Worm (Caenorhabditis elegans): ENCODE measurements around the gene dod-21.

ce11 chrIV:12972780-12973179 lies 36.2 kb downstream of the dod-21 start:
- no peak for TF ChIP-seq lin-38 (GFP tag; IDR thresholded peaks at IDR 0.05)
- no peak for TF ChIP-seq daf-12 (tag; optimal IDR thresholded peaks at IDR 0.05)
- no peak for TF ChIP-seq T20F7.1 (GFP tag; optimal IDR thresholded peaks at IDR 0.05)
- TF ChIP-seq nhr-11 (tag; optimal IDR thresholded peaks at IDR 0.05) = no peak
- TF ChIP-seq aly-2 (tag; optimal IDR thresholded peaks at IDR 0.05) = no peak
- TF ChIP-seq lin-39 (tag; optimal IDR thresholded peaks at IDR 0.05) = no peak
- TF ChIP-seq lin-15B (tag; optimal IDR thresholded peaks at IDR 0.05) = no peak
- no peak for TF ChIP-seq ceh-82 (tag; optimal IDR thresholded peaks at IDR 0.05)

Measured in whole organism, L4 larva.